Fruit fly (Drosophila melanogaster) whole organism, prepupa: ENCODE results near the gene CG42233.

Experiments
- Blimp-1 ChIP-seq: fragments of 200-800 bp; sonication (Bioruptor generic); optimal IDR thresholded peaks from 3 replicates; lab custom pipeline; 2017; ENCODE audit warnings: missing biosample characterization, missing genetic modification characterization, mild to moderate bottlenecking, moderate library complexity, missing genetic modification reagents
- CG11762 ChIP-seq: fragments of 200-800 bp; sonication (Bioruptor generic); optimal IDR thresholded peaks from 3 replicates; lab custom pipeline; 2016; ENCODE audit warnings: missing biosample characterization, missing genetic modification characterization; ENCODE audit not compliant: insufficient read depth
- CG3032 ChIP-seq: fragments of 200-800 bp; optimal IDR thresholded peaks from 2 replicates; lab custom pipeline; 2019; ENCODE audit warnings: missing biosample characterization, mild to moderate bottlenecking, missing genetic modification characterization, moderate library complexity
- CG31627 ChIP-seq: fragments of 200-800 bp; sonication (Bioruptor generic); optimal IDR thresholded peaks from 3 replicates; lab custom pipeline; 2016; ENCODE audit warnings: missing biosample characterization, missing genetic modification characterization
- CG8319 ChIP-seq: fragments of 200-800 bp; sonication (Bioruptor generic); optimal IDR thresholded peaks from 3 replicates; lab custom pipeline; 2016; ENCODE audit warnings: missing biosample characterization, missing genetic modification characterization
- CG8632 ChIP-seq: fragments of 200-800 bp; sonication (Bioruptor generic); optimal IDR thresholded peaks from 3 replicates; lab custom pipeline; 2016; ENCODE audit warnings: missing biosample characterization, missing genetic modification characterization
- Gug ChIP-seq: fragments of 200-800 bp; sonication (Bioruptor generic); IDR thresholded peaks from 2 replicates; pipeline ENCODE4 v1.3.6; 2022; ENCODE audit warnings: missing biosample characterization, missing genetic modification characterization
- Hr38 ChIP-seq: sonication (Bioruptor generic); optimal IDR thresholded peaks from 2 replicates; lab custom pipeline; 2016; ENCODE audit warnings: missing biosample characterization, missing genetic modification characterization
- Lpt ChIP-seq: fragments of 200-800 bp; sonication (Bioruptor generic); optimal IDR thresholded peaks from 3 replicates; lab custom pipeline; 2016; ENCODE audit warnings: missing biosample characterization, missing genetic modification characterization
- achi ChIP-seq: fragments of 200-800 bp; sonication (Bioruptor generic); optimal IDR thresholded peaks from 3 replicates; lab custom pipeline; 2016; ENCODE audit warnings: missing biosample characterization, missing genetic modification characterization
- cyc ChIP-seq: fragments of 200-800 bp; sonication (Bioruptor generic); optimal IDR thresholded peaks from 3 replicates; lab custom pipeline; 2016; ENCODE audit warnings: missing biosample characterization, missing genetic modification characterization
- esn ChIP-seq: fragments of 200-800 bp; sonication (Bioruptor generic); optimal IDR thresholded peaks from 2 replicates; lab custom pipeline; 2016; ENCODE audit warnings: missing biosample characterization, mild to moderate bottlenecking, missing genetic modification characterization, moderate library complexity
- ss ChIP-seq, 2 experiments: fragments of 200-800 bp; sonication (Bioruptor generic); optimal IDR thresholded peaks; 2 replicates in 1 of 2; 3 replicates in 1 of 2; lab custom pipeline; 2017 to 2018; ENCODE audit warnings: mild to moderate bottlenecking in 2 of 2, missing biosample characterization in 2 of 2, missing genetic modification characterization in 2 of 2, moderate library complexity in 1 of 2
- svp ChIP-seq: fragments of 200-800 bp; sonication (Bioruptor generic); peaks from one replicate; lab custom pipeline; 2016; ENCODE audit warnings: missing biosample characterization, missing genetic modification characterization

DNA sequence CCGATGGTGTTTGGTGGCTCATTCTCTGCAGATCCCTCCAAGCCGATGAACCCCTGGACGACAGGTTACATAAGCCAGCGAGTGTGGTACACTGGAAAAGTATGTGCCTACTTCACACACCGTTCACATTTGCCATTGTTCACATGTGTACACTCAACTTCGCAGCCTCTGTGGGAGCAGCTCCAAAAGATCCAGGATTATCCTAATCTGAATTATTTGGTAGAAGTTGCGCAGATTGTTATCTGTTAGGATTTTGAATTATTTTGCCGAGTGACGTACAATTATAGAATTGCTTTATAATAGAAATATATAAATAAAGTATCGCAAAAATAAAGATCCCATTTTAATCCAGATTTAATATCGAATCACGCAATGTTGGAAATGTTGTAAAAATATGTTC, 37.5 kb downstream of the CG42233 start:
- TF ChIP-seq Blimp-1 (GFP tag; lab: Kevin White, UChicago) (peak; percentile 5), Gug (GFP tag; lab: Robert Waterston, UW) (no peak), CG31627 (GFP tag; lab: Kevin White, UChicago) (no peak), svp (GFP tag; lab: Kevin White, UChicago) (peak; percentile 78), CG3032 (peak; percentile 33), Hr38 (no peak), achi (GFP tag; lab: Kevin White, UChicago) (peak; percentile 50), CG11762 (GFP tag; lab: Kevin White, UChicago) (peak; percentile 36), ss (GFP tag; optimal IDR thresholded peaks at IDR 0.05; lab: Kevin White, UChicago) (no peak), CG8632 (GFP tag; lab: Kevin White, UChicago) (peak; percentile 43), CG8319 (GFP tag; lab: Kevin White, UChicago) (peak; percentile 27), cyc (GFP tag; lab: Kevin White, UChicago) (peak; percentile 7), esn (peak; percentile 5), Lpt (GFP tag; lab: Kevin White, UChicago) (peak; percentile 14)
